Worm (Caenorhabditis elegans) whole organism, young adult: ENCODE measurements around the gene C55A6.6.

Experiments used
- B0019.2 ChIP-seq: fragments of 200-800 bp; sonication (Bioruptor generic); conservative IDR thresholded peaks from 2 replicates; pipeline ENCODE4 v1.3.6; 2022; ENCODE audit warnings: missing genetic modification reagents, missing genetic modification characterization, missing compliant biosample characterization
- B0035.1 ChIP-seq: sonication (generic microtip); optimal IDR thresholded peaks from 2 replicates; lab custom pipeline; 2016; ENCODE audit warnings: missing genetic modification characterization, mild to moderate bottlenecking, missing compliant biosample characterization, missing genotype, missing genetic modification reagents
- B0261.1 ChIP-seq: sonication (generic microtip); optimal IDR thresholded peaks from 2 replicates; lab custom pipeline; 2016; ENCODE audit warnings: mild to moderate bottlenecking, missing genetic modification characterization, moderate library complexity, missing compliant biosample characterization
- F10E7.11 ChIP-seq: sonication (generic microtip); optimal IDR thresholded peaks from 2 replicates; lab custom pipeline; 2017; ENCODE audit warnings: mild to moderate bottlenecking, missing genetic modification characterization, moderate library complexity, missing compliant biosample characterization
- F37B4.10 ChIP-seq: fragments of 200-800 bp; sonication (Bioruptor generic); IDR thresholded peaks from 2 replicates; pipeline ENCODE4 v1.3.6; 2022; ENCODE audit warnings: missing genetic modification characterization, missing compliant biosample characterization
- F39B2.1 ChIP-seq: fragments of 200-800 bp; sonication (Bioruptor generic); IDR thresholded peaks from 2 replicates; pipeline ENCODE4 v1.3.6; 2022; ENCODE audit warnings: missing genetic modification reagents, missing genetic modification characterization, missing compliant biosample characterization
- F49E8.2 ChIP-seq: sonication (generic microtip); optimal IDR thresholded peaks from 3 replicates; lab custom pipeline; 2017; ENCODE audit warnings: missing genetic modification characterization, mild to moderate bottlenecking, missing compliant biosample characterization, antibody characterized with exemption, moderate library complexity; ENCODE audit not compliant: insufficient read depth
- F57C9.4 ChIP-seq: sonication (generic microtip); optimal IDR thresholded peaks from 2 replicates; lab custom pipeline; 2017; ENCODE audit warnings: mild to moderate bottlenecking, missing genetic modification characterization, missing compliant biosample characterization
- K12H6.12 ChIP-seq: fragments of 200-800 bp; sonication (Bioruptor generic); optimal IDR thresholded peaks from 2 replicates; lab custom pipeline; 2018; ENCODE audit warnings: mild to moderate bottlenecking, missing genetic modification characterization, missing compliant biosample characterization
- Y67H2A.10 ChIP-seq: fragments of 200-800 bp; sonication (Bioruptor generic); conservative IDR thresholded peaks from 2 replicates; pipeline ENCODE4 v1.3.6; 2022; ENCODE audit warnings: missing genetic modification reagents, missing genetic modification characterization, missing compliant biosample characterization
- Y79H2A.3 ChIP-seq: fragments of 200-800 bp; sonication (Bioruptor generic); conservative IDR thresholded peaks from 2 replicates; pipeline ENCODE4 v1.3.6; 2022; ENCODE audit warnings: missing genetic modification reagents, missing genetic modification characterization, missing compliant biosample characterization
- Y95B8A.8 ChIP-seq: fragments of 200-800 bp; sonication (Bioruptor generic); IDR thresholded peaks from 2 replicates; pipeline ENCODE4 v1.3.6; 2022; ENCODE audit warnings: missing genetic modification reagents, missing genetic modification characterization, missing compliant biosample characterization
- akir-1 ChIP-seq: fragments of 200-800 bp; sonication (Bioruptor generic); optimal IDR thresholded peaks from 2 replicates; lab custom pipeline; 2018; ENCODE audit warnings: mild to moderate bottlenecking, missing genetic modification characterization, moderate library complexity, missing compliant biosample characterization
- aptf-3 ChIP-seq: fragments of 200-800 bp; sonication (Bioruptor generic); IDR thresholded peaks from 2 replicates; pipeline ENCODE4 v1.3.6; 2022; ENCODE audit warnings: missing genetic modification characterization, missing compliant biosample characterization
- athp-1 ChIP-seq: sonication (generic microtip); optimal IDR thresholded peaks from 2 replicates; lab custom pipeline; 2017; ENCODE audit warnings: mild to moderate bottlenecking, missing genetic modification characterization, missing compliant biosample characterization
- attf-6 ChIP-seq: fragments of 200-800 bp; sonication (Bioruptor generic); IDR thresholded peaks from 2 replicates; pipeline ENCODE4 v1.3.6; 2022; ENCODE audit warnings: missing genetic modification reagents, missing genetic modification characterization, missing compliant biosample characterization
- cebp-1 ChIP-seq, 2 experiments: fragments of 200-800 bp in 1 of 2; sonication (Bioruptor generic) in 1 of 2; sonication (generic microtip) in 1 of 2; IDR thresholded peaks in 1 of 2; optimal IDR thresholded peaks in 1 of 2; 2 replicates each; pipeline versions ENCODE4 v1.3.6 to Lab custom; 2017 to 2022; ENCODE audit warnings: missing compliant biosample characterization in 2 of 2, missing genetic modification characterization in 2 of 2, mild to moderate bottlenecking in 1 of 2, missing genetic modification reagents in 1 of 2, moderate library complexity in 1 of 2
- ceh-27 ChIP-seq: fragments of 200-800 bp; sonication (Bioruptor generic); optimal IDR thresholded peaks from 2 replicates; lab custom pipeline; 2018; ENCODE audit warnings: mild to moderate bottlenecking, missing genetic modification characterization, moderate library complexity, missing compliant biosample characterization
- ceh-40 ChIP-seq: fragments of 200-800 bp; sonication (Bioruptor generic); IDR thresholded peaks from 2 replicates; pipeline ENCODE4 v1.3.6; 2022; ENCODE audit warnings: missing genetic modification characterization, missing compliant biosample characterization
- ceh-58 ChIP-seq: fragments of 200-800 bp; sonication (Bioruptor generic); IDR thresholded peaks from 2 replicates; pipeline ENCODE4 v1.3.6; 2022; ENCODE audit warnings: missing genetic modification characterization, missing compliant biosample characterization
- dpff-1 ChIP-seq: sonication (generic microtip); optimal IDR thresholded peaks from 2 replicates; lab custom pipeline; 2017; ENCODE audit warnings: mild to moderate bottlenecking, missing genetic modification characterization, missing compliant biosample characterization
- dpl-1 ChIP-seq: fragments of 150-350 bp; optimal IDR thresholded peaks from 2 replicates; lab custom pipeline; 2014; ENCODE audit warnings: missing biosample characterization, missing genetic modification reagents, missing genetic modification characterization
- egl-18 ChIP-seq: fragments of 200-800 bp; sonication (Bioruptor generic); IDR thresholded peaks from 2 replicates; pipeline ENCODE4 v1.3.6; 2022; ENCODE audit warnings: missing genetic modification reagents, missing genetic modification characterization, missing compliant biosample characterization
- him-1 ChIP-seq: sonication (generic microtip); optimal IDR thresholded peaks from 2 replicates; lab custom pipeline; 2016; ENCODE audit warnings: missing genotype, missing genetic modification reagents, missing genetic modification characterization, missing compliant biosample characterization
- lag-1 ChIP-seq: fragments of 200-800 bp; sonication (Bioruptor generic); IDR thresholded peaks from 2 replicates; pipeline ENCODE4 v1.3.6; 2022; ENCODE audit warnings: missing genetic modification reagents, missing genetic modification characterization, missing compliant biosample characterization
- lin-35 ChIP-seq, 3 experiments: fragments of 150-350 bp in 2 of 3; sonication (generic microtip) in 1 of 3; optimal IDR thresholded peaks; 2 replicates each; lab custom pipeline; 2014 to 2018; ENCODE audit warnings: missing biosample characterization in 3 of 3, missing genetic modification characterization in 3 of 3, missing genetic modification reagents in 3 of 3
- lin-40 ChIP-seq: sonication (generic microtip); optimal IDR thresholded peaks from 2 replicates; lab custom pipeline; 2016; ENCODE audit warnings: missing genetic modification characterization, mild to moderate bottlenecking, missing compliant biosample characterization, missing genotype, missing genetic modification reagents
- lin-54 ChIP-seq: fragments of 200-800 bp; sonication (Bioruptor generic); optimal IDR thresholded peaks from 2 replicates; lab custom pipeline; 2018; ENCODE audit warnings: mild to moderate bottlenecking, missing genetic modification characterization, missing compliant biosample characterization
- lir-1 ChIP-seq: fragments of 200-800 bp; sonication (Bioruptor generic); conservative IDR thresholded peaks from 2 replicates; pipeline ENCODE4 v1.3.6; 2022; ENCODE audit warnings: missing genetic modification reagents, missing genetic modification characterization, missing compliant biosample characterization
- lsl-1 ChIP-seq: fragments of 200-800 bp; sonication (Bioruptor generic); optimal IDR thresholded peaks from 2 replicates; lab custom pipeline; 2018; ENCODE audit warnings: mild to moderate bottlenecking, missing genetic modification characterization, moderate library complexity, missing compliant biosample characterization
- lsy-27 ChIP-seq: sonication (generic microtip); optimal IDR thresholded peaks from 2 replicates; lab custom pipeline; 2017; ENCODE audit warnings: missing genetic modification characterization, mild to moderate bottlenecking, missing compliant biosample characterization, antibody characterized with exemption, missing genotype, borderline replicate concordance; ENCODE audit not compliant: insufficient read depth
- mxl-1 ChIP-seq: sonication (generic microtip); optimal IDR thresholded peaks from 2 replicates; lab custom pipeline; 2016; ENCODE audit warnings: missing genetic modification characterization, missing compliant biosample characterization
- nfyb-1 ChIP-seq: fragments of 200-800 bp; sonication (Bioruptor generic); IDR thresholded peaks from 2 replicates; pipeline ENCODE4 v1.3.6; 2022; ENCODE audit warnings: missing genetic modification reagents, missing genetic modification characterization, missing compliant biosample characterization
- nhr-27 ChIP-seq: fragments of 200-800 bp; sonication (Bioruptor generic); optimal IDR thresholded peaks from 2 replicates; lab custom pipeline; 2018; ENCODE audit warnings: mild to moderate bottlenecking, missing genetic modification characterization, moderate library complexity, missing compliant biosample characterization
- nhr-90 ChIP-seq: sonication (generic microtip); optimal IDR thresholded peaks from 2 replicates; lab custom pipeline; 2016; ENCODE audit warnings: missing genotype, mild to moderate bottlenecking, missing genetic modification characterization, missing compliant biosample characterization
- rcor-1 ChIP-seq: fragments of 200-800 bp; sonication (Bioruptor generic); IDR thresholded peaks from 2 replicates; pipeline ENCODE4 v1.3.6; 2022; ENCODE audit warnings: missing genetic modification reagents, missing genetic modification characterization, missing compliant biosample characterization
- rec-8 ChIP-seq, 2 experiments: sonication (generic microtip); optimal IDR thresholded peaks; 2 replicates each; lab custom pipeline; 2016; ENCODE audit warnings: mild to moderate bottlenecking in 2 of 2, missing genetic modification characterization in 2 of 2, missing genetic modification reagents in 2 of 2, missing genotype in 2 of 2, missing biosample characterization in 1 of 2, missing compliant biosample characterization in 1 of 2, moderate library complexity in 1 of 2
- repo-1 ChIP-seq: sonication (generic microtip); optimal IDR thresholded peaks from 2 replicates; lab custom pipeline; 2017; ENCODE audit warnings: mild to moderate bottlenecking, missing genetic modification characterization, missing compliant biosample characterization
- rpc-1 ChIP-seq, 2 experiments: fragments of 150-350 bp in 1 of 2; sonication (generic microtip) in 1 of 2; optimal IDR thresholded peaks; 2 replicates each; lab custom pipeline; 2014 to 2018; ENCODE audit warnings: missing biosample characterization in 1 of 2, missing genetic modification characterization in 1 of 2, missing genetic modification reagents in 1 of 2, missing genotype in 1 of 2
- snpc-1.1 ChIP-seq: sonication (generic microtip); optimal IDR thresholded peaks from 2 replicates; lab custom pipeline; 2017; ENCODE audit warnings: missing genetic modification characterization, mild to moderate bottlenecking, missing compliant biosample characterization, antibody characterized with exemption, moderate library complexity, missing genotype, missing genetic modification reagents; ENCODE audit not compliant: insufficient read depth
- snpc-1.3 ChIP-seq: sonication (generic microtip); optimal IDR thresholded peaks from 2 replicates; lab custom pipeline; 2017; ENCODE audit warnings: missing genetic modification characterization, mild to moderate bottlenecking, missing compliant biosample characterization, antibody characterized with exemption, moderate library complexity, missing genotype, missing genetic modification reagents; ENCODE audit not compliant: insufficient read depth
- snpc-3.4 ChIP-seq: sonication (generic microtip); optimal IDR thresholded peaks from 2 replicates; lab custom pipeline; 2017; ENCODE audit warnings: missing genetic modification characterization, mild to moderate bottlenecking, missing compliant biosample characterization, antibody characterized with exemption, moderate library complexity, missing genotype, missing genetic modification reagents
- snpc-4 ChIP-seq, 5 experiments: fragments of 150-350 bp in 1 of 5; sonication (generic microtip) in 4 of 5; optimal IDR thresholded peaks; 2 replicates each; lab custom pipeline; 2014 to 2018; ENCODE audit warnings: missing genetic modification characterization in 5 of 5, missing biosample characterization in 3 of 5, antibody characterized with exemption in 2 of 5, mild to moderate bottlenecking in 2 of 5, missing compliant biosample characterization in 2 of 5, missing genotype in 2 of 5, moderate library complexity in 2 of 5, missing genetic modification reagents in 1 of 5
- unc-130 ChIP-seq: sonication (generic microtip); optimal IDR thresholded peaks from 2 replicates; lab custom pipeline; 2016; ENCODE audit warnings: missing genetic modification reagents, missing genetic modification characterization, missing compliant biosample characterization
- ztf-26 ChIP-seq: sonication (generic microtip); optimal IDR thresholded peaks from 2 replicates; lab custom pipeline; 2017; ENCODE audit warnings: missing genetic modification characterization, missing compliant biosample characterization
- ztf-3 ChIP-seq: fragments of 200-800 bp; sonication (Bioruptor generic); optimal IDR thresholded peaks from 2 replicates; lab custom pipeline; 2018; ENCODE audit warnings: mild to moderate bottlenecking, missing genetic modification characterization, missing compliant biosample characterization

The C55A6.6 gene

DNA sequence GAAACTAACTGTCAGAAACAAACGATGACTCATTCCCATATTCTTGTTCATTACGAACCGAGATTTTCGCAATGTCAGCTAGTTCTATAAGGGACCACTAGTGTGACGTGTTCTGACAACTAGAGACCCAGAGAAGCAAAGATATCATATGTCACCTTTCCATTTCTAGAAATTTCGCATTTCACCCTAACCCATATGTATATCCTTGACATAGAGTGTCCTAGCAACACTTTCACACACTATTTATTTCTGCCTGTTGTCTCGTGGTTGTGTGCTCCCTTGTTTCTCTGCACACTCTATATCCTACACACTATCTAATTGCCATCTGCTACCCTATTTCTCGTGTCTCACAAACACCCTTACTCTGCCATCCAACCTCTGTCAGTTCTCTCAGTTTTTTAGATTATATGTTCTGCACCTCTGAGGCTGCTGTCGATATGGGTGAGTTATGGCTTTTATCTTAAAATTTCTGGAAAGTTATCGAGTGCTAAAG, 34.4 kb upstream of the C55A6.6 start, which contains the start of the genes F38B7.17 and F38B7.3 (continued):
- no peak for TF ChIP-seq B0261.1 (tag; lab: Kevin White, UChicago)
- no peak for TF ChIP-seq F39B2.1 (GFP tag; lab: Robert Waterston, UW)
- TF ChIP-seq B0035.1 (tag; lab: Kevin White, UChicago) = no peak
- TF ChIP-seq nfyb-1 = no peak
- TF ChIP-seq F10E7.11 (tag; lab: Kevin White, UChicago) = no peak
- TF ChIP-seq lag-1 = no peak
- TF ChIP-seq ztf-26 (tag; lab: Kevin White, UChicago) = peak; percentile 30
- TF ChIP-seq him-1 (tag; lab: Kevin White, UChicago) = no peak
- TF ChIP-seq snpc-4 (GFP tag; optimal IDR thresholded peaks at IDR 0.05; lab: Kevin White, UChicago) = no peak
- peak in 3 of 4 experiments; percentile 6 to 48 (median 6) for TF ChIP-seq snpc-4 (tag; optimal IDR thresholded peaks at IDR 0.05; lab: Kevin White, UChicago)
- no peak for TF ChIP-seq F57C9.4
- no peak for TF ChIP-seq Y95B8A.8 (GFP tag; lab: Robert Waterston, UW)
- TF ChIP-seq lsy-27 (tag; lab: Kevin White, UChicago) = no peak
- TF ChIP-seq Y67H2A.10 (GFP tag; lab: Robert Waterston, UW) = no peak
- TF ChIP-seq snpc-3.4 (tag; lab: Kevin White, UChicago) = no peak
- no peak for TF ChIP-seq nhr-27 (tag; lab: Kevin White, UChicago)
- no peak for TF ChIP-seq snpc-1.3 (tag; lab: Kevin White, UChicago)
- TF ChIP-seq rec-8 (tag; optimal IDR thresholded peaks at IDR 0.05; lab: Kevin White, UChicago) = no peak
- no peak for TF ChIP-seq Y79H2A.3 (GFP tag; lab: Robert Waterston, UW)
- TF ChIP-seq lin-35 (GFP tag; optimal IDR thresholded peaks at IDR 0.05; lab: Kevin White, UChicago) = peak in 1 of 3 experiments; percentile 32
- no peak for TF ChIP-seq ceh-58 (GFP tag; lab: Robert Waterston, UW)
- no peak for TF ChIP-seq snpc-1.1 (tag; lab: Kevin White, UChicago)
- no peak for TF ChIP-seq rpc-1 (optimal IDR thresholded peaks at IDR 0.05; lab: Kevin White, UChicago)
- TF ChIP-seq rpc-1 (tag; optimal IDR thresholded peaks at IDR 0.05; lab: Kevin White, UChicago) = no peak
- TF ChIP-seq F49E8.2 (tag; lab: Kevin White, UChicago) = no peak
- no peak for TF ChIP-seq mxl-1
- no peak for TF ChIP-seq lir-1 (GFP tag; lab: Robert Waterston, UW)
- no peak for TF ChIP-seq lin-40
- no peak for TF ChIP-seq ztf-3 (GFP tag; lab: Kevin White, UChicago)
- TF ChIP-seq ceh-27 (GFP tag; lab: Kevin White, UChicago) = peak; percentile 15
- TF ChIP-seq lin-54 (GFP tag; lab: Kevin White, UChicago) = peak; percentile 15
- TF ChIP-seq F37B4.10 (GFP tag; lab: Robert Waterston, UW) = no peak
- no peak for TF ChIP-seq aptf-3 (GFP tag; lab: Robert Waterston, UW)
- no peak for TF ChIP-seq dpl-1 (GFP tag; lab: Kevin White, UChicago)
- no peak for TF ChIP-seq ceh-40 (GFP tag; lab: Robert Waterston, UW)
- TF ChIP-seq akir-1 (GFP tag; lab: Kevin White, UChicago) = no peak
- peak; percentile 28 for TF ChIP-seq K12H6.12
- no peak for TF ChIP-seq athp-1 (tag; lab: Kevin White, UChicago)
- no peak for TF ChIP-seq repo-1
- TF ChIP-seq unc-130 (GFP tag; lab: Kevin White, UChicago) = no peak
- TF ChIP-seq B0019.2 = no peak
- TF ChIP-seq nhr-90 (tag; lab: Kevin White, UChicago) = no peak
- TF ChIP-seq cebp-1 (GFP tag; IDR thresholded peaks at IDR 0.05; lab: Robert Waterston, UW) = no peak
- TF ChIP-seq cebp-1 (tag; optimal IDR thresholded peaks at IDR 0.05; lab: Kevin White, UChicago) = peak; percentile 64
- TF ChIP-seq dpff-1 (tag; lab: Kevin White, UChicago) = no peak
- TF ChIP-seq attf-6 (GFP tag; lab: Robert Waterston, UW) = no peak
- no peak for TF ChIP-seq rcor-1 (GFP tag; lab: Robert Waterston, UW)
- no peak for TF ChIP-seq lsl-1
- no peak for TF ChIP-seq egl-18
